Worm (Caenorhabditis elegans): ENCODE results near the gene C43H6.4.

C43H6.4 gene

ce11 chrX:2443304-2443703 lies 39.5 kb downstream of the C43H6.4 start, which contains the start of gene T07D1.3:
Gene T07D1.3 (minus strand): TSS chrX:2443404.
- TF ChIP-seq unc-62 (GFP tag; optimal IDR thresholded peaks at IDR 0.05) = no peak

- TF ChIP-seq unc-62 (GFP tag; optimal IDR thresholded peaks at IDR 0.05) = no peak
These were observed 42.4 kb downstream of the C43H6.4 start for ce11 chrX:2446185-2446584.

- no peak for TF ChIP-seq unc-62 (GFP tag; optimal IDR thresholded peaks at IDR 0.05)
These were observed 43.4 kb downstream of the C43H6.4 start for ce11 chrX:2447214-2447613.

ce11 chrX:2450994-2451393 lies 47.2 kb downstream of the C43H6.4 start:
- TF ChIP-seq unc-62 (GFP tag; optimal IDR thresholded peaks at IDR 0.05) = no peak

- TF ChIP-seq unc-62 (GFP tag; optimal IDR thresholded peaks at IDR 0.05) = no peak
These were observed 48.5 kb downstream of the C43H6.4 start for ce11 chrX:2452297-2452696.

ce11 chrX:2452716-2453115 lies 48.9 kb downstream of the C43H6.4 start:
- no peak for TF ChIP-seq unc-62 (GFP tag; optimal IDR thresholded peaks at IDR 0.05)

- TF ChIP-seq unc-62 (GFP tag; optimal IDR thresholded peaks at IDR 0.05) = no peak
These were observed 51.1 kb downstream of the C43H6.4 start for ce11 chrX:2454914-2455313.

ce11 chrX:2456141-2456540 lies 52.3 kb downstream of the C43H6.4 start:
- TF ChIP-seq unc-62 (GFP tag; optimal IDR thresholded peaks at IDR 0.05) = no peak

All from whole organism, dauer.